Fruit fly (Drosophila melanogaster) whole organism, pupa: ENCODE results near the gene swa.
A peak's percentile ranks its signal among the peaks of the same experiment; 100 is the strongest.

Source experiments
- CG10348 ChIP-seq: fragments of 200-800 bp; sonication (Bioruptor generic); IDR thresholded peaks from 2 replicates; pipeline ENCODE4 v1.3.6; 2022; ENCODE audit warnings: missing biosample characterization, missing genetic modification characterization
- CG12605 ChIP-seq: fragments of 200-800 bp; sonication (Bioruptor generic); IDR thresholded peaks from 2 replicates; pipeline ENCODE4 v1.3.6; 2022; ENCODE audit warnings: missing biosample characterization, missing genetic modification characterization
- CG13204 ChIP-seq: fragments of 200-800 bp; sonication (Bioruptor generic); optimal IDR thresholded peaks from 2 replicates; lab custom pipeline; 2018; ENCODE audit warnings: missing biosample characterization, mild to moderate bottlenecking, missing genetic modification characterization, moderate library complexity
- CG14655 ChIP-seq: fragments of 200-800 bp; sonication (Bioruptor generic); optimal IDR thresholded peaks from 3 replicates; lab custom pipeline; 2017; ENCODE audit warnings: mild to moderate bottlenecking, missing biosample characterization, missing genetic modification reagents, missing genetic modification characterization
- CG15710 ChIP-seq: fragments of 200-800 bp; sonication (Bioruptor generic); optimal IDR thresholded peaks from 2 replicates; lab custom pipeline; 2018; ENCODE audit warnings: missing biosample characterization, mild to moderate bottlenecking, missing genetic modification characterization, moderate library complexity
- CG17806 ChIP-seq: fragments of 200-800 bp; sonication (Bioruptor generic); optimal IDR thresholded peaks from 2 replicates; lab custom pipeline; 2018; ENCODE audit warnings: missing biosample characterization, mild to moderate bottlenecking, missing genetic modification characterization, moderate library complexity
- CG32121 ChIP-seq: fragments of 200-800 bp; sonication (Bioruptor generic); IDR thresholded peaks from 2 replicates; pipeline ENCODE4 v1.3.6; 2022; ENCODE audit warnings: missing biosample characterization, missing genetic modification characterization
- CG34367 ChIP-seq: fragments of 200-800 bp; sonication (Bioruptor generic); optimal IDR thresholded peaks from 2 replicates; lab custom pipeline; 2018; ENCODE audit warnings: missing biosample characterization, mild to moderate bottlenecking, missing genetic modification characterization
- CG4496 ChIP-seq: fragments of 200-800 bp; sonication (Bioruptor generic); IDR thresholded peaks from 3 replicates; pipeline ENCODE4 v1.3.6; 2022; ENCODE audit warnings: missing biosample characterization, missing genetic modification characterization
- CG8159 ChIP-seq: fragments of 200-800 bp; sonication (Bioruptor generic); optimal IDR thresholded peaks from 3 replicates; lab custom pipeline; 2018; ENCODE audit warnings: missing biosample characterization, mild to moderate bottlenecking, missing genetic modification characterization, moderate library complexity
- CG8301 ChIP-seq: fragments of 200-800 bp; sonication (Bioruptor generic); optimal IDR thresholded peaks from 2 replicates; lab custom pipeline; 2018; ENCODE audit warnings: missing biosample characterization, mild to moderate bottlenecking, missing genetic modification characterization
- CG9948 ChIP-seq: fragments of 200-800 bp; sonication (Bioruptor generic); optimal IDR thresholded peaks from 2 replicates; lab custom pipeline; 2018; ENCODE audit warnings: missing biosample characterization, mild to moderate bottlenecking, missing genetic modification characterization, moderate library complexity
- D1 ChIP-seq: fragments of 200-800 bp; sonication (Bioruptor generic); optimal IDR thresholded peaks from 2 replicates; lab custom pipeline; 2018; ENCODE audit warnings: missing biosample characterization, mild to moderate bottlenecking, missing genetic modification characterization, moderate library complexity
- EcR ChIP-seq: fragments of 200-800 bp; sonication (Bioruptor generic); optimal IDR thresholded peaks from 3 replicates; lab custom pipeline; 2019; ENCODE audit warnings: missing biosample characterization, missing genetic modification characterization, mild to moderate bottlenecking, moderate library complexity, missing genetic modification reagents
- Ets98B ChIP-seq: fragments of 200-800 bp; sonication (Bioruptor generic); IDR thresholded peaks from 2 replicates; pipeline ENCODE4 v1.3.6; 2022; ENCODE audit warnings: missing biosample characterization, missing genetic modification characterization
- Pif1A ChIP-seq: fragments of 200-800 bp; sonication (Bioruptor generic); optimal IDR thresholded peaks from 3 replicates; lab custom pipeline; 2016; ENCODE audit warnings: missing biosample characterization, missing genetic modification characterization
- Pif1B ChIP-seq: fragments of 200-800 bp; sonication (Bioruptor generic); optimal IDR thresholded peaks from 3 replicates; lab custom pipeline; 2016; ENCODE audit warnings: missing biosample characterization, missing genetic modification characterization
- Snoo ChIP-seq: fragments of 200-800 bp; sonication (Bioruptor generic); optimal IDR thresholded peaks from 3 replicates; lab custom pipeline; 2017; ENCODE audit warnings: missing biosample characterization, mild to moderate bottlenecking, missing genetic modification characterization, inconsistent platforms
- fd96Ca ChIP-seq: fragments of 200-800 bp; sonication (Bioruptor generic); IDR thresholded peaks from 3 replicates; pipeline ENCODE4 v1.3.6; 2022; ENCODE audit warnings: missing biosample characterization, missing genetic modification characterization
- gl ChIP-seq: fragments of 200-800 bp; sonication (Bioruptor generic); optimal IDR thresholded peaks from 2 replicates; lab custom pipeline; 2018; ENCODE audit warnings: missing biosample characterization, mild to moderate bottlenecking, missing genetic modification characterization
- rn ChIP-seq: fragments of 200-800 bp; sonication (Bioruptor generic); IDR thresholded peaks from 2 replicates; pipeline ENCODE4 v1.3.6; 2022; ENCODE audit warnings: missing biosample characterization, missing genetic modification characterization

Gene swa

dm6 chrX:6352769-6353612 lies 12.5 kb downstream of the swa start:
- peak; percentile 38 for TF ChIP-seq EcR (GFP tag; lab: Kevin White, UChicago)
- TF ChIP-seq CG34367 (tag; lab: Kevin White, UChicago): no peak
- TF ChIP-seq CG8159 (tag; lab: Kevin White, UChicago): no peak
- no peak for TF ChIP-seq D1 (tag; lab: Kevin White, UChicago)
- TF ChIP-seq, all 21 proteins: peak for 1

dm6 chrX:6351917-6352768 lies 13.4 kb downstream of the swa start:
- TF ChIP-seq CG8159 (tag; lab: Kevin White, UChicago) (peak; percentile 2), Pif1A (GFP tag; lab: Kevin White, UChicago) (no peak), CG8301 (tag; lab: Kevin White, UChicago) (peak; percentile 16), CG12605 (GFP tag; lab: Robert Waterston, UW) (no peak; the same call in 1 of the 2 replicates), Pif1B (GFP tag; lab: Kevin White, UChicago) (peak; percentile 3), CG9948 (tag; lab: Kevin White, UChicago) (no peak), CG32121 (GFP tag; lab: Robert Waterston, UW) (peak; percentile 44; the same call in 1 of the 2 replicates), CG10348 (GFP tag; lab: Robert Waterston, UW) (no peak), fd96Ca (GFP tag; lab: Robert Waterston, UW) (peak; percentile 50; the same call in 2 of the 3 replicates), CG15710 (no peak), CG14655 (GFP tag; lab: Kevin White, UChicago) (no peak), EcR (GFP tag; lab: Kevin White, UChicago) (no peak), Ets98B (GFP tag; lab: Robert Waterston, UW) (no peak), CG4496 (GFP tag; lab: Robert Waterston, UW) (peak; percentile 44; the same call in 1 of the 3 replicates)

DNA sequence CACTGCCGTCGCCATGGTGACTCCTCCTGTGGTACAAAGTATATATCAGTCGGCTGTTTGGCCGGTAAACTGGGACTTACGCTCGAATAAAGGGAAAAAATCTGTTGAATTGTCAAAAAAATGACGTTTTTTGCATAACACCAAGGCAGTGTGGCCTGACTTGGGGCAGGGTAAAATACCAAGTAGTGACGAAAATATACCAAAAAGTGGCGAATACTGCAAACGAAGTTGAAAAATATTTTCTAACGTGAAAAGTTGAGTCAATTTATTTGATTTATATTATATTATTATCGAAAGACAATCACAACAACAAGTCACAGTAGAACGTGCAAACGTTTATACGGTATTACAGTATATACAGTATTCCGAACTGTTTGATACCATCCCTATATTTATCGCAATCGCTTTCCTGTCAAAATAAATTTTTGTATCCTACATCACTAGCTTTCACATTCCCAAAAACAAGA lies 15.3 kb downstream of the swa start, which contains the start of the genes ND-B16.6 and kdn:
TSS of gene ND-B16.6 (minus strand) at position 189 of the 467 bp plus-strand sequence.
TSS of gene kdn (plus strand) at position 417 of the 467 bp plus-strand sequence.
- no peak for TF ChIP-seq fd96Ca (GFP tag; lab: Robert Waterston, UW)
- no peak for TF ChIP-seq CG13204
- no peak for TF ChIP-seq CG17806 (tag; lab: Kevin White, UChicago)
- no peak for TF ChIP-seq D1 (tag; lab: Kevin White, UChicago)
- TF ChIP-seq Ets98B (GFP tag; lab: Robert Waterston, UW): no peak
- TF ChIP-seq CG32121 (GFP tag; lab: Robert Waterston, UW): no peak
- TF ChIP-seq CG8159 (tag; lab: Kevin White, UChicago): no peak
- TF ChIP-seq CG8301 (tag; lab: Kevin White, UChicago): no peak
- no peak for TF ChIP-seq gl (tag; lab: Kevin White, UChicago)
- no peak for TF ChIP-seq CG14655 (GFP tag; lab: Kevin White, UChicago)
- TF ChIP-seq Snoo (tag; lab: Kevin White, UChicago): no peak
- no peak for TF ChIP-seq CG15710
- no peak for TF ChIP-seq CG10348 (GFP tag; lab: Robert Waterston, UW)
- no peak for TF ChIP-seq EcR (GFP tag; lab: Kevin White, UChicago)
- TF ChIP-seq Pif1A (GFP tag; lab: Kevin White, UChicago): no peak
- no peak for TF ChIP-seq CG12605 (GFP tag; lab: Robert Waterston, UW)
- TF ChIP-seq CG4496 (GFP tag; lab: Robert Waterston, UW): no peak
- TF ChIP-seq Pif1B (GFP tag; lab: Kevin White, UChicago): no peak
- TF ChIP-seq CG34367 (tag; lab: Kevin White, UChicago): no peak

dm6 chrX:6349231-6349630 lies 16.3 kb downstream of the swa start:
- TF ChIP-seq fd96Ca (GFP tag; lab: Robert Waterston, UW) (no peak), Snoo (tag; lab: Kevin White, UChicago) (no peak), Pif1B (GFP tag; lab: Kevin White, UChicago) (no peak), Pif1A (GFP tag; lab: Kevin White, UChicago) (no peak), CG10348 (GFP tag; lab: Robert Waterston, UW) (no peak), Ets98B (GFP tag; lab: Robert Waterston, UW) (no peak), CG17806 (tag; lab: Kevin White, UChicago) (no peak), D1 (tag; lab: Kevin White, UChicago) (no peak), CG32121 (GFP tag; lab: Robert Waterston, UW) (no peak), CG8301 (tag; lab: Kevin White, UChicago) (no peak), CG15710 (no peak), CG14655 (GFP tag; lab: Kevin White, UChicago) (no peak), EcR (GFP tag; lab: Kevin White, UChicago) (no peak), CG9948 (tag; lab: Kevin White, UChicago) (no peak), gl (tag; lab: Kevin White, UChicago) (no peak), CG12605 (GFP tag; lab: Robert Waterston, UW) (no peak), CG13204 (no peak), CG4496 (GFP tag; lab: Robert Waterston, UW) (no peak), CG8159 (tag; lab: Kevin White, UChicago) (no peak), rn (GFP tag; lab: Robert Waterston, UW) (no peak)
